Fruit fly (Drosophila melanogaster) whole organism, embryonic: ENCODE measurements around the gene CG34332.

Experiments used
- Adf1 ChIP-seq: fragments of 200-800 bp; sonication (Bioruptor generic); IDR thresholded peaks from 2 replicates; pipeline ENCODE4 v1.3.6; 2022; ENCODE audit warnings: missing biosample characterization, missing genetic modification characterization
- Aef1 ChIP-seq: fragments of 200-800 bp; sonication (Bioruptor generic); IDR thresholded peaks from 3 replicates; pipeline ENCODE4 v1.3.6; 2022; ENCODE audit warnings: missing biosample characterization, missing genetic modification characterization
- Antp ChIP-seq: fragments of 200-800 bp; sonication (Bioruptor generic); optimal IDR thresholded peaks from 3 replicates; lab custom pipeline; 2016; ENCODE audit warnings: missing biosample characterization, missing genetic modification characterization
- B-H2 ChIP-seq: fragments of 200-800 bp; sonication (Bioruptor generic); optimal IDR thresholded peaks from 2 replicates; lab custom pipeline; 2018; ENCODE audit warnings: missing biosample characterization, mild to moderate bottlenecking, missing genetic modification characterization
- BEAF-32 ChIP-seq: fragments of 200-800 bp; sonication (Bioruptor generic); optimal IDR thresholded peaks from 3 replicates; lab custom pipeline; 2017; ENCODE audit warnings: missing biosample characterization, missing genetic modification characterization, mild to moderate bottlenecking, moderate library complexity, missing genetic modification reagents
- CG10274 ChIP-seq: fragments of 200-800 bp; sonication (Bioruptor generic); optimal IDR thresholded peaks from 3 replicates; lab custom pipeline; 2017; ENCODE audit warnings: missing biosample characterization, mild to moderate bottlenecking, missing genetic modification characterization
- CG10979 ChIP-seq: fragments of 200-800 bp; sonication (Bioruptor generic); optimal IDR thresholded peaks from 2 replicates; lab custom pipeline; 2018; ENCODE audit warnings: missing biosample characterization, mild to moderate bottlenecking, missing genetic modification characterization, moderate library complexity
- CG11560 ChIP-seq: fragments of 200-800 bp; sonication (Bioruptor generic); IDR thresholded peaks from 3 replicates; pipeline ENCODE4 v1.3.6; 2022; ENCODE audit warnings: missing biosample characterization, missing genetic modification characterization
- CG13287 ChIP-seq: fragments of 200-800 bp; sonication (Bioruptor generic); IDR thresholded peaks from 2 replicates; pipeline ENCODE4 v1.3.6; 2022; ENCODE audit warnings: missing biosample characterization, missing genetic modification characterization; ENCODE audit not compliant: partially characterized antibody
- CG13624 ChIP-seq: fragments of 200-800 bp; sonication (Bioruptor generic); optimal IDR thresholded peaks from 2 replicates; lab custom pipeline; 2016; ENCODE audit warnings: missing biosample characterization, missing genetic modification characterization
- CG14860 ChIP-seq: fragments of 200-800 bp; sonication (Bioruptor generic); IDR thresholded peaks from 3 replicates; pipeline ENCODE4 v1.3.6; 2022; ENCODE audit warnings: missing biosample characterization, missing genetic modification characterization; ENCODE audit not compliant: partially characterized antibody
- CG16813 ChIP-seq: fragments of 200-800 bp; sonication (Bioruptor generic); IDR thresholded peaks from 3 replicates; pipeline ENCODE4 v1.3.6; 2022; ENCODE audit warnings: missing biosample characterization, missing genetic modification characterization; ENCODE audit not compliant: partially characterized antibody
- CG16815 ChIP-seq: fragments of 200-800 bp; sonication (Bioruptor generic); optimal IDR thresholded peaks from 3 replicates; lab custom pipeline; 2017; ENCODE audit warnings: missing biosample characterization, mild to moderate bottlenecking, missing genetic modification characterization
- CG2120 ChIP-seq: fragments of 200-800 bp; sonication (Bioruptor generic); optimal IDR thresholded peaks from 3 replicates; lab custom pipeline; 2016; ENCODE audit warnings: missing biosample characterization, missing genetic modification characterization
- CG2202 ChIP-seq: fragments of 200-800 bp; sonication (Bioruptor generic); optimal IDR thresholded peaks from 2 replicates; lab custom pipeline; 2018; ENCODE audit warnings: missing biosample characterization, mild to moderate bottlenecking, missing genetic modification characterization
- CG3065 ChIP-seq: fragments of 200-800 bp; sonication (Bioruptor generic); optimal IDR thresholded peaks from 2 replicates; lab custom pipeline; 2016; ENCODE audit warnings: missing biosample characterization, missing genetic modification characterization
- CG32767 ChIP-seq: fragments of 200-800 bp; sonication (Bioruptor generic); IDR thresholded peaks from 2 replicates; pipeline ENCODE4 v1.3.6; 2022; ENCODE audit warnings: missing biosample characterization, missing genetic modification characterization
- CG3838 ChIP-seq: fragments of 200-800 bp; sonication (Bioruptor generic); optimal IDR thresholded peaks from 3 replicates; lab custom pipeline; 2016; ENCODE audit warnings: missing biosample characterization, missing genetic modification characterization
- CG6683 ChIP-seq: fragments of 200-800 bp; sonication (Bioruptor generic); optimal IDR thresholded peaks from 2 replicates; lab custom pipeline; 2017; ENCODE audit warnings: missing biosample characterization, mild to moderate bottlenecking, missing genetic modification characterization, missing genetic modification reagents
- CG6791 ChIP-seq: fragments of 200-800 bp; sonication (Bioruptor generic); IDR thresholded peaks from 3 replicates; pipeline ENCODE4 v1.3.6; 2022; ENCODE audit warnings: missing biosample characterization, missing genetic modification characterization; ENCODE audit not compliant: partially characterized antibody
- CG7357 ChIP-seq: fragments of 200-800 bp; sonication (Bioruptor generic); IDR thresholded peaks from 3 replicates; pipeline ENCODE4 v1.3.6; 2022; ENCODE audit warnings: missing biosample characterization, missing genetic modification characterization
- CG8924 ChIP-seq: fragments of 200-800 bp; optimal IDR thresholded peaks from 3 replicates; lab custom pipeline; 2019; ENCODE audit warnings: missing biosample characterization, mild to moderate bottlenecking, missing genetic modification characterization, moderate library complexity
- CG9215 ChIP-seq: fragments of 200-800 bp; sonication (Bioruptor generic); IDR thresholded peaks from 2 replicates; pipeline ENCODE4 v1.3.6; 2022; ENCODE audit warnings: missing biosample characterization, missing genetic modification characterization
- Dll ChIP-seq: fragments of 200-800 bp; sonication (Bioruptor generic); IDR thresholded peaks from 4 replicates; pipeline ENCODE4 v1.3.6; 2022; ENCODE audit warnings: missing biosample characterization, missing genetic modification characterization; ENCODE audit not compliant: partially characterized antibody
- Drgx ChIP-seq: fragments of 200-800 bp; sonication (Bioruptor generic); IDR thresholded peaks from 2 replicates; pipeline ENCODE4 v1.3.6; 2022; ENCODE audit warnings: missing biosample characterization, missing genetic modification characterization
- Elba2 ChIP-seq: fragments of 200-800 bp; sonication (Bioruptor generic); optimal IDR thresholded peaks from 3 replicates; lab custom pipeline; 2016; ENCODE audit warnings: missing biosample characterization, missing genetic modification characterization
- Hand ChIP-seq: fragments of 200-800 bp; sonication (Bioruptor generic); optimal IDR thresholded peaks from 2 replicates; lab custom pipeline; 2017; ENCODE audit warnings: mild to moderate bottlenecking, missing biosample characterization, missing genetic modification reagents, missing genetic modification characterization
- Hmr ChIP-seq: fragments of 200-800 bp; sonication (Bioruptor generic); optimal IDR thresholded peaks from 3 replicates; lab custom pipeline; 2017; ENCODE audit warnings: mild to moderate bottlenecking, missing biosample characterization, missing genetic modification reagents, missing genetic modification characterization
- Hr3 ChIP-seq: fragments of 200-800 bp; sonication (Bioruptor generic); optimal IDR thresholded peaks from 3 replicates; lab custom pipeline; 2016; ENCODE audit warnings: missing biosample characterization, missing genetic modification characterization
- Hr78 ChIP-seq, 2 experiments: fragments of 200-800 bp in 1 of 2; fragments of >200 bp in 1 of 2; sonication (Bioruptor generic) in 1 of 2; optimal IDR thresholded peaks; 2 replicates each; lab custom pipeline; 2017 to 2019; ENCODE audit warnings: missing biosample characterization in 2 of 2, missing genetic modification characterization in 2 of 2, mild to moderate bottlenecking in 1 of 2, moderate library complexity in 1 of 2
- NK7.1 ChIP-seq: fragments of 200-800 bp; sonication (Bioruptor generic); optimal IDR thresholded peaks from 3 replicates; lab custom pipeline; 2016; ENCODE audit warnings: missing biosample characterization, missing genetic modification characterization
- Opbp ChIP-seq: fragments of 200-800 bp; sonication (Bioruptor generic); IDR thresholded peaks from 3 replicates; pipeline ENCODE4 v1.3.6; 2022; ENCODE audit warnings: missing biosample characterization, missing genetic modification characterization; ENCODE audit not compliant: partially characterized antibody
- Optix ChIP-seq: fragments of 200-800 bp; sonication (Bioruptor generic); IDR thresholded peaks from 3 replicates; pipeline ENCODE4 v1.3.6; 2022; ENCODE audit warnings: missing biosample characterization, missing genetic modification characterization
- Poxn ChIP-seq: fragments of 200-800 bp; sonication (Bioruptor generic); IDR thresholded peaks from 2 replicates; pipeline ENCODE4 v1.3.6; 2022; ENCODE audit warnings: missing biosample characterization, missing genetic modification characterization
- Sin3A ChIP-seq: fragments of >200 bp; optimal IDR thresholded peaks from 2 replicates; lab custom pipeline; 2018
- Sox102F ChIP-seq: fragments of 200-800 bp; sonication (Bioruptor generic); optimal IDR thresholded peaks from 2 replicates; lab custom pipeline; 2018; ENCODE audit warnings: missing biosample characterization, mild to moderate bottlenecking, missing genetic modification characterization, moderate library complexity
- Taf1 ChIP-seq: fragments of 200-800 bp; sonication (Bioruptor generic); IDR thresholded peaks from 2 replicates; pipeline ENCODE4 v1.3.6; 2022; ENCODE audit warnings: missing biosample characterization, missing genetic modification characterization
- ab ChIP-seq: fragments of 200-800 bp; sonication (Bioruptor generic); optimal IDR thresholded peaks from 2 replicates; lab custom pipeline; 2016; ENCODE audit warnings: missing biosample characterization, missing genetic modification characterization
- chinmo ChIP-seq: fragments of 200-800 bp; sonication (Bioruptor generic); IDR thresholded peaks from 4 replicates; pipeline ENCODE4 v1.3.6; 2022; ENCODE audit warnings: missing biosample characterization, missing genetic modification characterization; ENCODE audit not compliant: partially characterized antibody
- crc ChIP-seq: fragments of 200-800 bp; sonication (Bioruptor generic); optimal IDR thresholded peaks from 2 replicates; lab custom pipeline; 2016; ENCODE audit warnings: missing biosample characterization, missing genetic modification characterization
- dmrt99B ChIP-seq: fragments of 200-800 bp; sonication (Bioruptor generic); optimal IDR thresholded peaks from 2 replicates; lab custom pipeline; 2018; ENCODE audit warnings: missing biosample characterization, mild to moderate bottlenecking, missing genetic modification characterization, moderate library complexity
- hth ChIP-seq: fragments of >200 bp; optimal IDR thresholded peaks from 2 replicates; lab custom pipeline; 2017; ENCODE audit warnings: inconsistent platforms
- mirr ChIP-seq: fragments of 200-800 bp; sonication (Bioruptor generic); optimal IDR thresholded peaks from 3 replicates; lab custom pipeline; 2018; ENCODE audit warnings: missing biosample characterization, mild to moderate bottlenecking, missing genetic modification characterization
- nerfin-2 ChIP-seq: fragments of 200-800 bp; sonication (Bioruptor generic); IDR thresholded peaks from 2 replicates; pipeline ENCODE4 v1.3.6; 2022; ENCODE audit warnings: missing biosample characterization, missing genetic modification characterization; ENCODE audit not compliant: partially characterized antibody
- pho ChIP-seq: fragments of 200-800 bp; sonication (Bioruptor generic); optimal IDR thresholded peaks from 2 replicates; lab custom pipeline; 2016; ENCODE audit warnings: missing biosample characterization, missing genetic modification characterization
- pita ChIP-seq: fragments of 200-800 bp; sonication (Bioruptor generic); optimal IDR thresholded peaks from 2 replicates; lab custom pipeline; 2017; ENCODE audit warnings: missing biosample characterization, mild to moderate bottlenecking, missing genetic modification characterization
- slbo ChIP-seq: fragments of 200-800 bp; sonication (Bioruptor generic); IDR thresholded peaks from 2 replicates; pipeline ENCODE4 v1.3.6; 2022; ENCODE audit warnings: missing biosample characterization, missing genetic modification characterization
- sr ChIP-seq: fragments of 200-800 bp; sonication (Bioruptor generic); IDR thresholded peaks from 3 replicates; pipeline ENCODE4 v1.3.6; 2022; ENCODE audit warnings: missing biosample characterization, missing genetic modification characterization
- stc ChIP-seq: fragments of 200-800 bp; sonication (Bioruptor generic); IDR thresholded peaks from 2 replicates; pipeline ENCODE4 v1.3.6; 2022; ENCODE audit warnings: missing biosample characterization, missing genetic modification characterization
- tap ChIP-seq: fragments of 200-800 bp; optimal IDR thresholded peaks from 3 replicates; lab custom pipeline; 2019; ENCODE audit warnings: missing biosample characterization, mild to moderate bottlenecking, missing genetic modification characterization, moderate library complexity
- tgo ChIP-seq: fragments of 200-800 bp; sonication (Bioruptor generic); IDR thresholded peaks from 3 replicates; pipeline ENCODE4 v1.3.6; 2022; ENCODE audit warnings: missing biosample characterization, missing genetic modification characterization

Gene CG34332

dm6 chrX:20169898-20170297, 29.1 kb downstream of the CG34332 start, which contains the start of the genes CG9581 and CG9578 (continued):
- TF ChIP-seq tap (tag; lab: Kevin White, UChicago) (no peak), Opbp (GFP tag; lab: Robert Waterston, UW) (peak; percentile 51; the same call in 2 of the 3 replicates), CG14860 (peak; percentile 74), nerfin-2 (GFP tag; lab: Robert Waterston, UW) (peak; percentile 53), BEAF-32 (GFP tag; lab: Kevin White, UChicago) (peak; percentile 79), CG6683 (GFP tag; lab: Kevin White, UChicago) (no peak), mirr (GFP tag; lab: Kevin White, UChicago) (no peak), pita (no peak), CG11560 (tag; lab: Robert Waterston, UW) (no peak), CG2202 (tag; lab: Kevin White, UChicago) (no peak), slbo (no peak), Antp (GFP tag; lab: Kevin White, UChicago) (no peak), CG7357 (GFP tag; lab: Robert Waterston, UW) (no peak), Hr78 (GFP tag; optimal IDR thresholded peaks at IDR 0.05; lab: Kevin White, UChicago) (no peak), pho (GFP tag; lab: Kevin White, UChicago) (no peak), CG8924 (tag; lab: Kevin White, UChicago) (no peak), Dll (GFP tag; lab: Robert Waterston, UW) (peak; percentile 89), CG13287 (GFP tag; lab: Robert Waterston, UW) (peak; percentile 83), CG6791 (GFP tag; lab: Robert Waterston, UW) (peak; percentile 68), Hand (no peak), Poxn (GFP tag; lab: Robert Waterston, UW) (no peak), CG13624 (no peak), Taf1 (no peak), ab (no peak), Optix (GFP tag; lab: Robert Waterston, UW) (no peak), Sox102F (GFP tag; lab: Kevin White, UChicago) (no peak), tgo (GFP tag; lab: Robert Waterston, UW) (no peak), sr (no peak), crc (GFP tag; lab: Kevin White, UChicago) (no peak), hth (lab: Kevin White, UChicago) (no peak), CG16813 (GFP tag; lab: Robert Waterston, UW) (peak; percentile 72), chinmo (peak; percentile 78; the same call in 1 of the 4 replicates), CG10274 (GFP tag; lab: Kevin White, UChicago) (no peak), stc (GFP tag; lab: Robert Waterston, UW) (no peak), CG3838 (GFP tag; lab: Kevin White, UChicago) (no peak), CG10979 (tag; lab: Kevin White, UChicago) (no peak), CG9215 (GFP tag; lab: Robert Waterston, UW) (0 out of 2 replicates have a peak, but pooled peaks have one; percentile 16), Sin3A (lab: Kevin White, UChicago) (peak; percentile 75), Hmr (GFP tag; lab: Kevin White, UChicago) (no peak), Drgx (GFP tag; lab: Robert Waterston, UW) (no peak), CG3065 (no peak), dmrt99B (tag; lab: Kevin White, UChicago) (no peak), Elba2 (no peak), Hr3 (GFP tag; lab: Kevin White, UChicago) (no peak), B-H2 (GFP tag; lab: Kevin White, UChicago) (no peak), CG2120 (GFP tag; lab: Kevin White, UChicago) (no peak), Aef1 (GFP tag; lab: Robert Waterston, UW) (no peak), Adf1 (no peak), NK7.1 (GFP tag; lab: Kevin White, UChicago) (no peak), CG16815 (GFP tag; lab: Kevin White, UChicago) (no peak), CG32767 (GFP tag; lab: Robert Waterston, UW) (no peak)
